Fruit fly (Drosophila melanogaster) S2 (cell line): ENCODE results near the gene Delta.

ENCODE experiments used
- CG8478 ChIP-seq: fragments of >200 bp; optimal IDR thresholded peaks from 2 replicates; lab custom pipeline; 2018
- CTCF ChIP-seq, 2 experiments: fragments of >200 bp; optimal IDR thresholded peaks; 2 replicates each; lab custom pipeline; 2018

DNA sequence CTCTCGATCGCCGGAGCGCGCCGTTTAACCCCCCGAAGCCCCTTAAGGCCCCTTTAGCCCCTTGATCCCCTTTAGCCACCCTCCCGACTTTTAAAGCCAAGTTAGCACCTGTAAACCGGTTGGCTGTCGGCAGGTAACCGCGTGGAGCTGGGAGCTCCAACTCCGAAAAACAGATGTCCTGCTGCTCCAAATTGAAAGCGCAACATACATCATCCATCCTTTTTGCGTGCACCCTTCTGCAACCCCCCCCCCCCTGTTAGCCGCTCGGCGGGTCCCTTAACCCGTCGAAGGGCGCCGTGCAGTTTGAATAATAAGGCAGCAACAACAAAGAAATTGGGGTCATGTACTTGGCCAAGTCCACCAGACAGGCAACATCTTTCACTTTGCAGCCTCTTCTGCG lies 2.7 kb upstream of the Delta start:
- no peak for TF ChIP-seq CG8478
- no peak for TF ChIP-seq CTCF (optimal IDR thresholded peaks at IDR 0.05; lab: Kevin White, UChicago)
